Worm (Caenorhabditis elegans) whole organism, mixed stage, embryonic: ENCODE data around the gene mppb-1.

Experiments used
- M03D4.4 ChIP-seq: sonication (generic microtip); optimal IDR thresholded peaks from 2 replicates; lab custom pipeline; 2017; ENCODE audit warnings: mild to moderate bottlenecking, missing genetic modification characterization, missing compliant biosample characterization
- blmp-1 ChIP-seq: fragments of 150-350 bp; optimal IDR thresholded peaks from 2 replicates; lab custom pipeline; 2014; ENCODE audit warnings: missing biosample characterization, missing genetic modification characterization
- ces-1 ChIP-seq: fragments of 150-350 bp; optimal IDR thresholded peaks from 2 replicates; lab custom pipeline; 2014; ENCODE audit warnings: missing biosample characterization, missing genetic modification reagents, missing genetic modification characterization
- elt-3 ChIP-seq: fragments of 150-350 bp; optimal IDR thresholded peaks from 2 replicates; lab custom pipeline; 2014; ENCODE audit warnings: missing biosample characterization, missing genetic modification characterization
- lsy-2 ChIP-seq: fragments of 150-350 bp; optimal IDR thresholded peaks from 2 replicates; lab custom pipeline; 2014; ENCODE audit warnings: missing biosample characterization, missing genetic modification characterization
- nhr-28 ChIP-seq: fragments of 150-350 bp; optimal IDR thresholded peaks from 2 replicates; lab custom pipeline; 2014; ENCODE audit warnings: missing biosample characterization, missing genetic modification characterization
- snpc-4 ChIP-seq: fragments of 150-350 bp; optimal IDR thresholded peaks from 2 replicates; lab custom pipeline; 2014; ENCODE audit warnings: missing biosample characterization, missing genetic modification characterization
- unc-62 ChIP-seq: fragments of 150-350 bp; optimal IDR thresholded peaks from 2 replicates; lab custom pipeline; 2014; ENCODE audit warnings: missing biosample characterization, missing genetic modification reagents, missing genetic modification characterization
- ztf-11 ChIP-seq: fragments of 150-350 bp; optimal IDR thresholded peaks from 2 replicates; lab custom pipeline; 2014; ENCODE audit warnings: missing biosample characterization, missing genetic modification characterization

DNA sequence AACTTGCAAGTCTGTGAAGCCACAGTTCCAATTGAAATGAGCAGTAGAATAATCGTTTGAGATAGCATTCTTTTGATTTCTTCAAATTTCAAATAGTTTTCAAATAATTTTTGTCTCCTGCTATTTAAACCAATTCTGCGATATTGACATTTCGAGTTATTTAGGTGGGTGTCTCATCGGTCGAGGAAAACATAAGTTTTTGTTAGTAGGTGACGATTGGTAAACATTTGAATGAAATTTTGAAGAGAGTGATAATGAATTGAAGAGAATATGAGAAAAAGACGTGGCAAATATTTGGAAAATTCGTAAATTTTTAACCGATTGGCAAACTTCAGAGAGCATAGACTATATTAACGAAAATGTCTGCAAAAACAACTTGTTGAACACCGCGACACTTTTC is 34.1 kb upstream of the mppb-1 start, which contains the start of gene Y73F4A.3:
- TF ChIP-seq snpc-4 (tag; lab: Kevin White, UChicago) (no peak), ztf-11 (tag; lab: Kevin White, UChicago) (no peak), lsy-2 (tag; lab: Kevin White, UChicago) (no peak), blmp-1 (tag; lab: Kevin White, UChicago) (no peak), nhr-28 (tag; lab: Kevin White, UChicago) (no peak), elt-3 (no peak), ces-1 (GFP tag; lab: Kevin White, UChicago) (no peak), unc-62 (GFP tag; lab: Kevin White, UChicago) (no peak), M03D4.4 (no peak)
